Fruit fly (Drosophila melanogaster): ENCODE data around the gene HIP.

The HIP gene

dm6 chrX:3775822-3776668, 22.9 kb upstream of the HIP start (continued):
- TF ChIP-seq CG7368 (GFP tag; optimal IDR thresholded peaks at IDR 0.05) (peak; percentile 72), acj6 (GFP tag; optimal IDR thresholded peaks at IDR 0.05) (peak; percentile 47), topi (GFP tag; optimal IDR thresholded peaks at IDR 0.05) (peak; percentile 51), ss (GFP tag; optimal IDR thresholded peaks at IDR 0.05) (peak; percentile 96 to 97), dac (GFP tag; optimal IDR thresholded peaks at IDR 0.05) (peak; percentile 67), CG6792 (GFP tag; optimal IDR thresholded peaks at IDR 0.05) (peak; percentile 59), CG4318 (GFP tag; optimal IDR thresholded peaks at IDR 0.05) (no peak), CG8319 (GFP tag; optimal IDR thresholded peaks at IDR 0.05) (peak; percentile 23), CG6854 (GFP tag; optimal IDR thresholded peaks at IDR 0.05) (peak; percentile 90), net (GFP tag; optimal IDR thresholded peaks at IDR 0.05) (peak; percentile 87), fd59A (GFP tag; optimal IDR thresholded peaks at IDR 0.05) (peak; percentile 36), Sox102F (GFP tag; optimal IDR thresholded peaks at IDR 0.05) (peak; percentile 68), Hr38 (GFP tag; optimal IDR thresholded peaks at IDR 0.05) (no peak), dsx (GFP tag; optimal IDR thresholded peaks at IDR 0.05; ENCODE audit: poor library complexity, severe bottlenecking) (peak; percentile 62), spab (GFP tag; optimal IDR thresholded peaks at IDR 0.05) (peak; percentile 82), lz (GFP tag; optimal IDR thresholded peaks at IDR 0.05) (no peak), CG10631 (GFP tag; optimal IDR thresholded peaks at IDR 0.05) (peak; percentile 63), CG1621 (tag; optimal IDR thresholded peaks at IDR 0.05) (peak; percentile 82), achi (GFP tag; optimal IDR thresholded peaks at IDR 0.05) (peak; percentile 75), Ets96B (tag; optimal IDR thresholded peaks at IDR 0.05) (peak; percentile 70), Hr4 (GFP tag; optimal IDR thresholded peaks at IDR 0.05) (peak; percentile 10), vri (GFP tag; optimal IDR thresholded peaks at IDR 0.05) (peak; percentile 84), Ets21C (GFP tag; optimal IDR thresholded peaks at IDR 0.05) (no peak), CG8119 (GFP tag; IDR thresholded peaks at IDR 0.05) (peak; percentile 86)

DNA sequence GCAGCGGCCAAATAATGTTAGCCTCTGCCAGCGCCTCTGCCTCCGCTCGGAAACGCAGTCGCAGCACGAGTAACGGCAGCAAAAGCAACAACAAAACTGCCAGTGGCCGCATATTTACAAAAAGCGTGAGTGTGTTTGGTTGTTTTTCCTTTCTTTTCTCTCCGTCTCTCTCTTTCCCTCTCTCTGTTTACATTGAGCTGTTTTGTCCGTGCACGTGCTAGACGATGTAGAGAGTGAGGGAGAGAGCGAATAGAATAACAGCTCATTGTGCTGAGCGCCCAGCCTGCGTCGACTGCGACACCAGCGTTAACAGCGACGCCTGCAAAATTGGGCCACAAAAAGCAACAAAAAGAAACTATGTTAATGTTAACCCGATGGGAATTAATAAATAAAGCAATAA, 21.7 kb upstream of the HIP start:
- TF ChIP-seq CG32006 (GFP tag; optimal IDR thresholded peaks at IDR 0.05) (peak; percentile 49), svp (GFP tag) (peak; percentile 57), Ets96B (tag; optimal IDR thresholded peaks at IDR 0.05) (peak; percentile 75), lz (GFP tag; optimal IDR thresholded peaks at IDR 0.05) (peak; percentile 11), CG8632 (GFP tag; optimal IDR thresholded peaks at IDR 0.05) (peak; percentile 31), Hr39 (GFP tag; optimal IDR thresholded peaks at IDR 0.05) (no peak), dac (GFP tag; optimal IDR thresholded peaks at IDR 0.05) (peak; percentile 18), CG8119 (GFP tag; IDR thresholded peaks at IDR 0.05) (peak; percentile 75), CG6163 (GFP tag; IDR thresholded peaks at IDR 0.05) (peak; percentile 92), spab (GFP tag; optimal IDR thresholded peaks at IDR 0.05) (peak; percentile 53), CG15336 (GFP tag; IDR thresholded peaks at IDR 0.05) (peak; percentile 69), Sox102F (GFP tag; optimal IDR thresholded peaks at IDR 0.05) (peak; percentile 39), Sox14 (GFP tag; optimal IDR thresholded peaks at IDR 0.05) (peak; percentile 75), acj6 (GFP tag; optimal IDR thresholded peaks at IDR 0.05) (no peak), CG7368 (GFP tag; optimal IDR thresholded peaks at IDR 0.05) (peak; percentile 17), Hr38 (GFP tag; optimal IDR thresholded peaks at IDR 0.05) (no peak), Met (GFP tag; optimal IDR thresholded peaks at IDR 0.05) (peak; percentile 61), CG6854 (GFP tag; optimal IDR thresholded peaks at IDR 0.05) (peak; percentile 72), fd85E (GFP tag; optimal IDR thresholded peaks at IDR 0.05) (peak; percentile 22), esn (GFP tag; optimal IDR thresholded peaks at IDR 0.05) (peak; percentile 28), CG11294 (GFP tag; IDR thresholded peaks at IDR 0.05) (peak; percentile 24; the same call in 1 of the 2 replicates), CG9139 (GFP tag; optimal IDR thresholded peaks at IDR 0.05) (peak; percentile 71), CG10669 (GFP tag; optimal IDR thresholded peaks at IDR 0.05) (peak; percentile 52), pdm3 (GFP tag; optimal IDR thresholded peaks at IDR 0.05) (peak; percentile 25), ss (GFP tag; optimal IDR thresholded peaks at IDR 0.05) (peak; percentile 82 to 87), Gug (GFP tag; IDR thresholded peaks at IDR 0.05) (peak; percentile 40; the same call in 1 of the 2 replicates), fd59A (GFP tag; optimal IDR thresholded peaks at IDR 0.05) (peak; percentile 53), CG11902 (GFP tag; optimal IDR thresholded peaks at IDR 0.05) (no peak), Sox15 (GFP tag; optimal IDR thresholded peaks at IDR 0.05) (no peak), Eip75B (GFP tag; optimal IDR thresholded peaks at IDR 0.05) (peak; percentile 64), Smox (GFP tag; optimal IDR thresholded peaks at IDR 0.05) (no peak), net (GFP tag; optimal IDR thresholded peaks at IDR 0.05) (peak; percentile 56), CG6808 (GFP tag; optimal IDR thresholded peaks at IDR 0.05) (peak; percentile 74), fkh (GFP tag; optimal IDR thresholded peaks at IDR 0.05) (peak; percentile 99), CG16779 (tag; optimal IDR thresholded peaks at IDR 0.05) (peak; percentile 70), Lpt (GFP tag; optimal IDR thresholded peaks at IDR 0.05) (peak; percentile 62)
